Worm (Caenorhabditis elegans) whole organism, early embryonic: ENCODE measurements around the gene M01F1.8.

Experiments
- B0310.2 ChIP-seq: sonication (generic microtip); optimal IDR thresholded peaks from 2 replicates; lab custom pipeline; 2016; ENCODE audit warnings: mild to moderate bottlenecking, missing genetic modification characterization, missing compliant biosample characterization
- ama-1 ChIP-seq: fragments of 150-350 bp; optimal IDR thresholded peaks from 2 replicates; lab custom pipeline; 2014
- ceh-36 ChIP-seq: sonication (generic microtip); optimal IDR thresholded peaks from 2 replicates; lab custom pipeline; 2016; ENCODE audit warnings: missing genetic modification characterization, inconsistent platforms, missing compliant biosample characterization
- ets-7 ChIP-seq: sonication (generic microtip); optimal IDR thresholded peaks from 2 replicates; lab custom pipeline; 2016; ENCODE audit warnings: missing genotype, missing genetic modification characterization, missing compliant biosample characterization
- flt-1 ChIP-seq: fragments of 200-800 bp; sonication (Bioruptor generic); IDR thresholded peaks from 2 replicates; pipeline ENCODE4 v1.3.6; 2022; ENCODE audit warnings: missing genetic modification characterization, missing compliant biosample characterization
- hmg-4 ChIP-seq: fragments of 200-800 bp; sonication (Bioruptor generic); optimal IDR thresholded peaks from 2 replicates; lab custom pipeline; 2018; ENCODE audit warnings: mild to moderate bottlenecking, missing genetic modification characterization, missing compliant biosample characterization
- sea-1 ChIP-seq: fragments of 200-800 bp; sonication (Bioruptor generic); conservative IDR thresholded peaks from 2 replicates; pipeline ENCODE4 v1.3.6; 2022; ENCODE audit warnings: missing genetic modification characterization, missing compliant biosample characterization
- tbx-11 ChIP-seq: fragments of 200-800 bp; sonication (Bioruptor generic); IDR thresholded peaks from 2 replicates; pipeline ENCODE4 v1.3.6; 2022; ENCODE audit warnings: missing genetic modification characterization, missing compliant biosample characterization
- tbx-37 ChIP-seq: fragments of 200-800 bp; sonication (Bioruptor generic); conservative IDR thresholded peaks from 2 replicates; pipeline ENCODE4 v1.3.6; 2022; ENCODE audit warnings: missing genetic modification reagents, missing genetic modification characterization, missing compliant biosample characterization
- tra-4 ChIP-seq: sonication (generic microtip); optimal IDR thresholded peaks from 2 replicates; lab custom pipeline; 2017; ENCODE audit warnings: missing genetic modification characterization, missing compliant biosample characterization

- TF ChIP-seq ama-1 (no peak), tbx-11 (GFP tag; lab: Robert Waterston, UW) (no peak), ets-7 (no peak), hmg-4 (GFP tag; lab: Kevin White, UChicago) (no peak), tra-4 (tag; lab: Kevin White, UChicago) (no peak), ceh-36 (no peak), flt-1 (no peak), tbx-37 (GFP tag; lab: Robert Waterston, UW) (no peak), B0310.2 (tag; lab: Kevin White, UChicago) (no peak), sea-1 (GFP tag; lab: Robert Waterston, UW) (no peak)
These were observed 38.7 kb upstream of the M01F1.8 start for ce11 chrIII:3541093-3541492.
